Worm (Caenorhabditis elegans): ENCODE measurements around the gene Y45F10C.4.

Y45F10C.4 gene

DNA sequence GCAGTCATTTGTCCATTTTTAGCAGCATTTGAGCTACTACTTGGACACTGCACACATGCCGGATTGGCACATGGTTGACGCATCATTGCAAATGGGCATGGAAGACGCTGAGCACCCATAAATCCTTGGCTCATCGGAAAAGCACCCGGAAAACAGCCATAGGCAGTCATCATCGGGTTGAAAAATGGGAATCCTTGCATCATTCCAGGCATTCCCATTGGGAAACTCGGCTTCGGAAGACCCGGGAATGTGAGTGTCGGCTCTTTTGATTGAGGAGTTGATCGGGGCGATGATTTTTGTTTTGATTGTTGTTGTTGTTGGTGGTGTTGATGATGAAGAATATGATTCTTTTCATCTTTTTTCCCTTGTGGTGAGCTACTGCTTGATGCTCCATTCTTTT lies 38.7 kb upstream of the Y45F10C.4 start:
- TF ChIP-seq nhr-11 (tag; optimal IDR thresholded peaks at IDR 0.05) (no peak), ztf-11 (tag; optimal IDR thresholded peaks at IDR 0.05) (no peak), unc-39 (tag; optimal IDR thresholded peaks at IDR 0.05) (no peak), nhr-10 (tag; optimal IDR thresholded peaks at IDR 0.05) (no peak), Y55F3AM.14 (GFP tag; optimal IDR thresholded peaks at IDR 0.05) (peak; percentile 29), nhr-12 (tag; optimal IDR thresholded peaks at IDR 0.05) (no peak), crh-2 (tag; optimal IDR thresholded peaks at IDR 0.05) (no peak), nhr-129 (tag; optimal IDR thresholded peaks at IDR 0.05) (peak; percentile 20), ceh-82 (tag; optimal IDR thresholded peaks at IDR 0.05) (no peak), egl-27 (tag; optimal IDR thresholded peaks at IDR 0.05) (no peak), F13H6.1 (tag; optimal IDR thresholded peaks at IDR 0.05) (no peak), mab-5 (tag; optimal IDR thresholded peaks at IDR 0.05) (peak; percentile 57), ceh-16 (tag; optimal IDR thresholded peaks at IDR 0.05) (no peak), alr-1 (tag; optimal IDR thresholded peaks at IDR 0.05) (no peak), unc-62 (GFP tag; optimal IDR thresholded peaks at IDR 0.05) (peak; percentile 2)

DNA sequence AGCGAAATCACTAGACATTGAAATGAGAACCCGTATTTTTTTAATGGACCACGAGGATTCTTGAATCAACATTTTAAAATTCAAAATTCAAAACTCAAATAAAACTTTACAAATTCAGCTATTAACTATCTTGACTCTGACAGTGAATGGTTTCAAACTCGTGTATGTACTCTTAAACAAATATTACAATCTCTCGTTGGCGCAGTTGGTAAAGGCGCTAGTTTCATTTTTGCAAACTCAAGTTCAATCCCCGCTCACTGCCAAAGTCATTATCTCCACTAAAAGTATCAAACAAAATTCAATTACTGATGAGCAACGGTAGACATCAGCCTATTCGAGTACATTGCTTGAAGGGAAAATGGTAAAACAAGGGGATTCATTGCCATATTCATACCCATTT lies 37.5 kb upstream of the Y45F10C.4 start:
- TF ChIP-seq nhr-129 (tag; optimal IDR thresholded peaks at IDR 0.05) = peak; percentile 27
- no peak for TF ChIP-seq sma-9 (GFP tag; optimal IDR thresholded peaks at IDR 0.05)
- TF ChIP-seq sma-9 (tag; optimal IDR thresholded peaks at IDR 0.05) = no peak
- TF ChIP-seq nhr-11 (tag; optimal IDR thresholded peaks at IDR 0.05) = no peak

DNA sequence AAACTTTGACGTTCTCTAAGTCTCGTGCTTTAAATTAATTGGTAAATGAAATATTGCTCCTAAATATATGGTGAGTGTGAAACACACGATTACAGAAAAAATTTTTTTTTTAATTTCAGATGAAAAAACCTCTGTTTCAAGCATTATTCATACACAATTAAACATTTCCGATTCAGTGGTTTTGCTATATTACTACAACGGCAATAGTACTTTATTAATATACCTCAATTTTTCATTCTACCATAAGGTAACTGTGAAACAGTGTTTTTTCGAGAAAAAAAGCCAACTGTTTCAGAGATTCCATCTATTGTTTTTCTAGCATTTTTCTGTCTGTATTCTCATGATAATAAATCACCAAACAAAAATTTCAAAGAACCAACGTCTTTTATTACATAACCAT lies 36.9 kb upstream of the Y45F10C.4 start:
- TF ChIP-seq egl-27 (tag; optimal IDR thresholded peaks at IDR 0.05) (no peak), elt-3 (tag; optimal IDR thresholded peaks at IDR 0.05) (no peak), nhr-25 (tag; optimal IDR thresholded peaks at IDR 0.05) (peak; percentile 4), snpc-4 (tag; optimal IDR thresholded peaks at IDR 0.05) (no peak), lin-11 (tag; optimal IDR thresholded peaks at IDR 0.05) (no peak), peb-1 (tag; optimal IDR thresholded peaks at IDR 0.05) (no peak), nhr-11 (tag; optimal IDR thresholded peaks at IDR 0.05) (no peak), ztf-4 (tag; optimal IDR thresholded peaks at IDR 0.05) (no peak), unc-39 (tag; optimal IDR thresholded peaks at IDR 0.05) (no peak), mab-5 (tag; optimal IDR thresholded peaks at IDR 0.05) (peak; percentile 56), nhr-21 (tag; optimal IDR thresholded peaks at IDR 0.05) (no peak), Y55F3AM.14 (GFP tag; optimal IDR thresholded peaks at IDR 0.05) (no peak)

ce11 chrIV:13699384-13699788 lies 35.4 kb upstream of the Y45F10C.4 start:
- peak; percentile 55 for TF ChIP-seq sma-9 (GFP tag; optimal IDR thresholded peaks at IDR 0.05)
- no peak for TF ChIP-seq sma-9 (tag; optimal IDR thresholded peaks at IDR 0.05)
- TF ChIP-seq elt-1 (tag; optimal IDR thresholded peaks at IDR 0.05) = peak; percentile 52
- peak; percentile 94 for TF ChIP-seq lin-39 (tag; optimal IDR thresholded peaks at IDR 0.05)
- TF ChIP-seq unc-62 (GFP tag; optimal IDR thresholded peaks at IDR 0.05) = peak; percentile 81
- TF ChIP-seq nhr-129 (tag; optimal IDR thresholded peaks at IDR 0.05) = peak; percentile 72
- TF ChIP-seq lsy-2 (tag; optimal IDR thresholded peaks at IDR 0.05) = peak in 1 of 2 experiments; percentile 43
- TF ChIP-seq fos-1 (tag; optimal IDR thresholded peaks at IDR 0.05) = no peak
- TF ChIP-seq ceh-16 (tag; optimal IDR thresholded peaks at IDR 0.05) = peak; percentile 86
- TF ChIP-seq ztf-4 (tag; optimal IDR thresholded peaks at IDR 0.05) = no peak
- TF ChIP-seq nhr-11 (tag; optimal IDR thresholded peaks at IDR 0.05) = no peak
- no peak for TF ChIP-seq zag-1 (tag; optimal IDR thresholded peaks at IDR 0.05)
- peak; percentile 28 for TF ChIP-seq crh-2 (tag; optimal IDR thresholded peaks at IDR 0.05)
- TF ChIP-seq nhr-23 (tag; optimal IDR thresholded peaks at IDR 0.05) = peak; percentile 73
- peak; percentile 52 for TF ChIP-seq egl-27 (tag; optimal IDR thresholded peaks at IDR 0.05)
- no peak for TF ChIP-seq ztf-1 (GFP tag; conservative IDR thresholded peaks at IDR 0.05)
- TF ChIP-seq sma-3 (GFP tag; optimal IDR thresholded peaks at IDR 0.05) = no peak
- TF ChIP-seq dmd-4 (tag; optimal IDR thresholded peaks at IDR 0.05) = no peak
- peak; percentile 18 for TF ChIP-seq lin-13 (GFP tag; optimal IDR thresholded peaks at IDR 0.05)
- peak; percentile 53 for TF ChIP-seq F13H6.1 (tag; optimal IDR thresholded peaks at IDR 0.05)
- no peak for TF ChIP-seq nhr-25 (tag; optimal IDR thresholded peaks at IDR 0.05)
- TF ChIP-seq sem-4 (tag; optimal IDR thresholded peaks at IDR 0.05) = peak; percentile 36
- TF ChIP-seq alr-1 (tag; optimal IDR thresholded peaks at IDR 0.05) = no peak
- peak; percentile 99 for TF ChIP-seq mab-5 (tag; optimal IDR thresholded peaks at IDR 0.05)
- no peak for TF ChIP-seq unc-39 (tag; optimal IDR thresholded peaks at IDR 0.05)

DNA sequence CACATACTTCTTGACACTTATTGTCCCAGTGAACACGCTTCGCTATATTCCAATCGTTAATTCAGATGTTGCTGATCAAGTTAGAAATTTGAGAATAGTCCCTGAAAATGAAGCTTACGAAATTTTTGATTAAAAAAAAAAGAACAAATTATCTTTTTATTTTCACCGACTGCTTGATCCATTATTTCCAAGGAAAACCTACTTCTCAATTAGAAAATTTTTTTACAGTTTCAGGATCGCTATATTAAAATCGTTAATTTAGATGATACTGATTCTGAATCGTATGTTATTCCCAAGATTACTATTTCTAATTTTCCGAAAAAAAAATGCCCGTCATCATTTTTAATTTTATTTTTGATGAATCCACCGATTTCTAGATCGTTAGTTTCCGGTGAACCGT lies 34.6 kb upstream of the Y45F10C.4 start, which contains the start of gene T23G4.127:
Gene T23G4.127, minus strand, starts transcription at position 101 of the 400 bp plus-strand sequence.
- TF ChIP-seq snpc-4 (tag; optimal IDR thresholded peaks at IDR 0.05) = no peak
- no peak for TF ChIP-seq nhr-6 (tag; optimal IDR thresholded peaks at IDR 0.05)

Data from whole organism, L2 larva.